Fruit fly (Drosophila melanogaster) whole organism, embryonic: Measurements from ENCODE around the gene CG15330.

Source experiments
- Asciz ChIP-seq: fragments of 200-800 bp; sonication (Bioruptor generic); optimal IDR thresholded peaks from 2 replicates; lab custom pipeline; 2017; ENCODE audit warnings: missing biosample characterization, mild to moderate bottlenecking, missing genetic modification characterization, missing genetic modification reagents
- C15 ChIP-seq: fragments of 200-800 bp; sonication (Bioruptor generic); IDR thresholded peaks from 3 replicates; pipeline ENCODE4 v1.3.6; 2022; ENCODE audit warnings: missing biosample characterization, missing genetic modification characterization
- CG10543 ChIP-seq: fragments of 200-800 bp; sonication (Bioruptor generic); optimal IDR thresholded peaks from 3 replicates; lab custom pipeline; 2017; ENCODE audit warnings: missing biosample characterization, mild to moderate bottlenecking, missing genetic modification characterization, moderate library complexity
- CG10654 ChIP-seq: fragments of 200-800 bp; sonication (Bioruptor generic); optimal IDR thresholded peaks from 2 replicates; lab custom pipeline; 2016; ENCODE audit warnings: missing biosample characterization, missing genetic modification characterization
- CG11085 ChIP-seq: fragments of 200-800 bp; sonication (Bioruptor generic); IDR thresholded peaks from 2 replicates; pipeline ENCODE4 v1.3.6; 2022; ENCODE audit warnings: missing biosample characterization, missing genetic modification characterization
- CG12219 ChIP-seq: fragments of 200-800 bp; sonication (Bioruptor generic); optimal IDR thresholded peaks from 3 replicates; lab custom pipeline; 2018; ENCODE audit warnings: missing biosample characterization, mild to moderate bottlenecking, missing genetic modification characterization
- CG12659 ChIP-seq: fragments of 200-800 bp; sonication (Bioruptor generic); optimal IDR thresholded peaks from 3 replicates; lab custom pipeline; 2017; ENCODE audit warnings: mild to moderate bottlenecking, missing biosample characterization, missing genetic modification reagents, missing genetic modification characterization
- CG13123 ChIP-seq: fragments of 200-800 bp; sonication (Bioruptor generic); optimal IDR thresholded peaks from 2 replicates; lab custom pipeline; 2016; ENCODE audit warnings: missing biosample characterization, missing genetic modification characterization
- CG15696 ChIP-seq: fragments of 200-800 bp; sonication (Bioruptor generic); optimal IDR thresholded peaks from 2 replicates; lab custom pipeline; 2019; ENCODE audit warnings: missing biosample characterization, mild to moderate bottlenecking, missing genetic modification characterization, moderate library complexity
- CG1603 ChIP-seq: fragments of 200-800 bp; sonication (Bioruptor generic); optimal IDR thresholded peaks from 2 replicates; lab custom pipeline; 2019; ENCODE audit warnings: missing biosample characterization, mild to moderate bottlenecking, missing genetic modification characterization, moderate library complexity
- CG16813 ChIP-seq: fragments of 200-800 bp; sonication (Bioruptor generic); IDR thresholded peaks from 3 replicates; pipeline ENCODE4 v1.3.6; 2022; ENCODE audit warnings: missing biosample characterization, missing genetic modification characterization; ENCODE audit not compliant: partially characterized antibody
- CG2116 ChIP-seq: fragments of 200-800 bp; sonication (Bioruptor generic); optimal IDR thresholded peaks from 3 replicates; lab custom pipeline; 2018; ENCODE audit warnings: missing biosample characterization, mild to moderate bottlenecking, missing genetic modification characterization
- CG32532 ChIP-seq: fragments of 200-800 bp; sonication (Bioruptor generic); IDR thresholded peaks from 2 replicates; pipeline ENCODE4 v1.3.6; 2022; ENCODE audit warnings: missing biosample characterization, missing genetic modification characterization
- CG34422 ChIP-seq: fragments of 200-800 bp; sonication (Bioruptor generic); IDR thresholded peaks from 3 replicates; pipeline ENCODE4 v1.3.6; 2022; ENCODE audit warnings: missing biosample characterization, missing genetic modification characterization
- CG3838 ChIP-seq: fragments of 200-800 bp; sonication (Bioruptor generic); optimal IDR thresholded peaks from 3 replicates; lab custom pipeline; 2016; ENCODE audit warnings: missing biosample characterization, missing genetic modification characterization
- CG3995 ChIP-seq: fragments of 200-800 bp; sonication (Bioruptor generic); optimal IDR thresholded peaks from 3 replicates; lab custom pipeline; 2016; ENCODE audit warnings: missing biosample characterization, missing genetic modification characterization
- CG4854 ChIP-seq: fragments of 200-800 bp; sonication (Bioruptor generic); optimal IDR thresholded peaks from 2 replicates; lab custom pipeline; 2016; ENCODE audit warnings: missing biosample characterization, missing genetic modification characterization, inconsistent platforms
- CG7745 ChIP-seq: fragments of 200-800 bp; sonication (Bioruptor generic); optimal IDR thresholded peaks from 2 replicates; lab custom pipeline; 2018; ENCODE audit warnings: missing biosample characterization, mild to moderate bottlenecking, missing genetic modification characterization, moderate library complexity
- CG9797 ChIP-seq: fragments of 200-800 bp; sonication (Bioruptor generic); optimal IDR thresholded peaks from 3 replicates; lab custom pipeline; 2018; ENCODE audit warnings: missing biosample characterization, mild to moderate bottlenecking, missing genetic modification characterization
- CHES-1-like ChIP-seq: fragments of 200-800 bp; sonication (Bioruptor generic); optimal IDR thresholded peaks from 2 replicates; lab custom pipeline; 2016; ENCODE audit warnings: missing biosample characterization, missing genetic modification characterization
- CrebB ChIP-seq: fragments of 200-800 bp; sonication (Bioruptor generic); optimal IDR thresholded peaks from 3 replicates; lab custom pipeline; 2018; ENCODE audit warnings: missing biosample characterization, mild to moderate bottlenecking, missing genetic modification characterization
- Deaf1 ChIP-seq: fragments of 200-800 bp; optimal IDR thresholded peaks from 3 replicates; lab custom pipeline; 2019; ENCODE audit warnings: missing biosample characterization, mild to moderate bottlenecking, missing genetic modification characterization, moderate library complexity
- Dfd ChIP-seq, 2 experiments: fragments of >200 bp; optimal IDR thresholded peaks; 2 replicates each; lab custom pipeline; 2017; ENCODE audit warnings: missing biosample characterization in 2 of 2, missing genetic modification characterization in 2 of 2
- Doc2 ChIP-seq: fragments of 200-800 bp; sonication (Bioruptor generic); IDR thresholded peaks from 2 replicates; pipeline ENCODE4 v1.3.6; 2022; ENCODE audit warnings: missing biosample characterization, missing genetic modification characterization
- E2f1 ChIP-seq: fragments of 200-800 bp; sonication (Bioruptor generic); IDR thresholded peaks from 2 replicates; pipeline ENCODE4 v1.3.6; 2022; ENCODE audit warnings: missing biosample characterization, missing genetic modification characterization
- HLH54F ChIP-seq: fragments of 200-800 bp; sonication (Bioruptor generic); optimal IDR thresholded peaks from 3 replicates; lab custom pipeline; 2016; ENCODE audit warnings: missing biosample characterization, missing genetic modification characterization
- Lhr ChIP-seq: fragments of 200-800 bp; sonication (Bioruptor generic); optimal IDR thresholded peaks from 3 replicates; lab custom pipeline; 2017; ENCODE audit warnings: mild to moderate bottlenecking, missing biosample characterization, missing genetic modification reagents, missing genetic modification characterization
- Lpt ChIP-seq: fragments of >200 bp; optimal IDR thresholded peaks from 2 replicates; lab custom pipeline; 2018; ENCODE audit warnings: missing biosample characterization, missing genetic modification characterization
- Mad ChIP-seq: fragments of 200-800 bp; sonication (Bioruptor generic); optimal IDR thresholded peaks from 2 replicates; lab custom pipeline; 2016; ENCODE audit warnings: missing biosample characterization, missing genetic modification characterization
- Myb ChIP-seq: fragments of 200-800 bp; sonication (Bioruptor generic); optimal IDR thresholded peaks from 2 replicates; lab custom pipeline; 2016; ENCODE audit warnings: missing biosample characterization, missing genetic modification characterization
- NK7.1 ChIP-seq: fragments of 200-800 bp; sonication (Bioruptor generic); optimal IDR thresholded peaks from 3 replicates; lab custom pipeline; 2016; ENCODE audit warnings: missing biosample characterization, missing genetic modification characterization
- Opbp ChIP-seq: fragments of 200-800 bp; sonication (Bioruptor generic); IDR thresholded peaks from 3 replicates; pipeline ENCODE4 v1.3.6; 2022; ENCODE audit warnings: missing biosample characterization, missing genetic modification characterization; ENCODE audit not compliant: partially characterized antibody
- Rx ChIP-seq: fragments of 200-800 bp; sonication (Bioruptor generic); IDR thresholded peaks from 2 replicates; pipeline ENCODE4 v1.3.6; 2022; ENCODE audit warnings: missing biosample characterization, missing genetic modification characterization
- Usf ChIP-seq: fragments of 200-800 bp; sonication (Bioruptor generic); optimal IDR thresholded peaks from 2 replicates; lab custom pipeline; 2017; ENCODE audit warnings: missing genotype, missing biosample characterization, missing genetic modification characterization
- ap ChIP-seq: fragments of 200-800 bp; sonication (Bioruptor generic); IDR thresholded peaks from 2 replicates; pipeline ENCODE4 v1.3.6; 2022; ENCODE audit warnings: missing biosample characterization, missing genetic modification characterization
- az2 ChIP-seq: fragments of 200-800 bp; sonication (Bioruptor generic); optimal IDR thresholded peaks from 3 replicates; lab custom pipeline; 2016; ENCODE audit warnings: missing biosample characterization, missing genetic modification characterization
- btn ChIP-seq: fragments of 200-800 bp; sonication (Bioruptor generic); optimal IDR thresholded peaks from 2 replicates; lab custom pipeline; 2016; ENCODE audit warnings: missing biosample characterization, missing genetic modification characterization
- cas ChIP-seq: fragments of 200-800 bp; sonication (Bioruptor generic); IDR thresholded peaks from 2 replicates; pipeline ENCODE4 v1.3.6; 2022; ENCODE audit warnings: missing biosample characterization, missing genetic modification characterization
- ci ChIP-seq: fragments of 200-800 bp; sonication (Bioruptor generic); IDR thresholded peaks from 3 replicates; pipeline ENCODE4 v1.3.6; 2022; ENCODE audit warnings: missing biosample characterization, missing genetic modification characterization
- dati ChIP-seq: fragments of 200-800 bp; sonication (Bioruptor generic); IDR thresholded peaks from 2 replicates; pipeline ENCODE4 v1.3.6; 2022; ENCODE audit warnings: missing biosample characterization, missing genetic modification characterization
- emc ChIP-seq: fragments of 200-800 bp; sonication (Bioruptor generic); optimal IDR thresholded peaks from 2 replicates; lab custom pipeline; 2016; ENCODE audit warnings: missing biosample characterization, missing genetic modification characterization
- eve ChIP-seq, 2 experiments: fragments of >200 bp; optimal IDR thresholded peaks; 2 replicates each; lab custom pipeline; 2017; ENCODE audit warnings: missing biosample characterization in 2 of 2, missing genetic modification characterization in 2 of 2
- fd3F ChIP-seq: fragments of 200-800 bp; sonication (Bioruptor generic); optimal IDR thresholded peaks from 2 replicates; lab custom pipeline; 2018; ENCODE audit warnings: missing biosample characterization, mild to moderate bottlenecking, missing genetic modification characterization, moderate library complexity
- gem ChIP-seq: fragments of 200-800 bp; sonication (Bioruptor generic); optimal IDR thresholded peaks from 2 replicates; lab custom pipeline; 2019; ENCODE audit warnings: missing biosample characterization, mild to moderate bottlenecking, missing genetic modification characterization, moderate library complexity
- her ChIP-seq: fragments of 200-800 bp; sonication (Bioruptor generic); optimal IDR thresholded peaks from 2 replicates; lab custom pipeline; 2016; ENCODE audit warnings: missing biosample characterization, missing genetic modification characterization
- hth ChIP-seq: fragments of >200 bp; optimal IDR thresholded peaks from 2 replicates; lab custom pipeline; 2017; ENCODE audit warnings: inconsistent platforms
- nau ChIP-seq: fragments of 200-800 bp; sonication (Bioruptor generic); optimal IDR thresholded peaks from 3 replicates; lab custom pipeline; 2017; ENCODE audit warnings: missing biosample characterization, mild to moderate bottlenecking, missing genetic modification characterization, missing genetic modification reagents
- run ChIP-seq: fragments of 200-800 bp; sonication (Bioruptor generic); optimal IDR thresholded peaks from 3 replicates; lab custom pipeline; 2018; ENCODE audit warnings: missing biosample characterization, mild to moderate bottlenecking, missing genetic modification characterization
- seq ChIP-seq: fragments of 200-800 bp; sonication (Bioruptor generic); IDR thresholded peaks from 2 replicates; pipeline ENCODE4 v1.3.6; 2022; ENCODE audit warnings: missing biosample characterization, missing genetic modification characterization
- so ChIP-seq: fragments of 200-800 bp; sonication (Bioruptor generic); IDR thresholded peaks from 3 replicates; pipeline ENCODE4 v1.3.6; 2022; ENCODE audit warnings: missing biosample characterization, missing genetic modification characterization
- stc ChIP-seq: fragments of 200-800 bp; sonication (Bioruptor generic); IDR thresholded peaks from 2 replicates; pipeline ENCODE4 v1.3.6; 2022; ENCODE audit warnings: missing biosample characterization, missing genetic modification characterization

Gene CG15330

dm6 chrX:7920081-7920688 lies 35.7 kb upstream of the CG15330 start, which contains the start of the genes hdm and Ykt6 (continued):
- TF ChIP-seq CHES-1-like (GFP tag; lab: Kevin White, UChicago) (peak; percentile 77), CG32532 (GFP tag; lab: Robert Waterston, UW) (peak; percentile 85), Usf (GFP tag; lab: Kevin White, UChicago) (peak; percentile 27), CG34422 (GFP tag; lab: Robert Waterston, UW) (peak; percentile 86), Mad (peak; percentile 74), seq (GFP tag; lab: Robert Waterston, UW) (peak; percentile 68), emc (GFP tag; lab: Kevin White, UChicago) (peak; percentile 50), CG10543 (GFP tag; lab: Kevin White, UChicago) (peak; percentile 40), eve (GFP tag; optimal IDR thresholded peaks at IDR 0.05; lab: Kevin White, UChicago) (peak in 1 of 2 experiments; percentile 37), Deaf1 (tag; lab: Kevin White, UChicago) (peak; percentile 60), so (GFP tag; lab: Robert Waterston, UW) (peak; percentile 84), Rx (peak; percentile 72), her (peak; percentile 87), CG12219 (GFP tag; lab: Kevin White, UChicago) (peak; percentile 53), CG4854 (GFP tag; lab: Kevin White, UChicago) (peak; percentile 28), hth (lab: Kevin White, UChicago) (no peak), CG1603 (peak; percentile 91), CG15696 (tag; lab: Kevin White, UChicago) (peak; percentile 80), gem (peak; percentile 83), btn (GFP tag; lab: Kevin White, UChicago) (peak; percentile 23), CG12659 (GFP tag; lab: Kevin White, UChicago) (peak; percentile 81), Asciz (no peak), CG7745 (tag; lab: Kevin White, UChicago) (no peak), ci (GFP tag; lab: Robert Waterston, UW) (peak; percentile 81; the same call in 1 of the 3 replicates), cas (GFP tag; lab: Robert Waterston, UW) (peak; percentile 45; the same call in 1 of the 2 replicates), CG9797 (GFP tag; lab: Kevin White, UChicago) (peak; percentile 45), run (tag; lab: Kevin White, UChicago) (no peak), C15 (GFP tag; lab: Robert Waterston, UW) (no peak), E2f1 (peak; percentile 80; the same call in 1 of the 2 replicates), Doc2 (GFP tag; lab: Robert Waterston, UW) (no peak), CG16813 (GFP tag; lab: Robert Waterston, UW) (peak; percentile 95), Lhr (GFP tag; lab: Kevin White, UChicago) (peak; percentile 52), Lpt (no peak), HLH54F (GFP tag; lab: Kevin White, UChicago) (peak; percentile 81), dati (GFP tag; lab: Robert Waterston, UW) (no peak), nau (GFP tag; lab: Kevin White, UChicago) (no peak), stc (peak; percentile 78), az2 (GFP tag; lab: Kevin White, UChicago) (peak; percentile 77), CG13123 (GFP tag; lab: Kevin White, UChicago) (peak; percentile 70), CG2116 (peak; percentile 88), Opbp (GFP tag; lab: Robert Waterston, UW) (peak; percentile 90), CG3838 (GFP tag; lab: Kevin White, UChicago) (no peak), Myb (GFP tag; lab: Kevin White, UChicago) (peak; percentile 98), ap (GFP tag; lab: Robert Waterston, UW) (peak; percentile 75), NK7.1 (GFP tag; lab: Kevin White, UChicago) (peak; percentile 51), CG10654 (peak; percentile 71), CG11085 (peak; percentile 68), fd3F (GFP tag; lab: Kevin White, UChicago) (peak; percentile 51), CG3995 (peak; percentile 88), CrebB (tag; lab: Kevin White, UChicago) (peak; percentile 59), Dfd (GFP tag; optimal IDR thresholded peaks at IDR 0.05; lab: Kevin White, UChicago) (no peak)
